Fruit fly (Drosophila melanogaster): ENCODE results near the gene dsh.

The dsh gene

dm6 chrX:11326213-11326731 lies 29.4 kb upstream of the dsh start (continued):
- peak; percentile 76 for TF ChIP-seq eg (GFP tag; IDR thresholded peaks at IDR 0.05)
- peak; percentile 65 for TF ChIP-seq vri (GFP tag; optimal IDR thresholded peaks at IDR 0.05)
- TF ChIP-seq Sox15 (GFP tag; optimal IDR thresholded peaks at IDR 0.05): peak; percentile 64
- TF ChIP-seq CG32006 (GFP tag; optimal IDR thresholded peaks at IDR 0.05): peak; percentile 84
- peak; percentile 43 for TF ChIP-seq CG7368 (GFP tag; optimal IDR thresholded peaks at IDR 0.05)
- peak; percentile 73 for TF ChIP-seq Eip75B (GFP tag; optimal IDR thresholded peaks at IDR 0.05)
- no peak for TF ChIP-seq Eip93F (GFP tag; optimal IDR thresholded peaks at IDR 0.05)
- peak; percentile 72 for TF ChIP-seq Ets96B (tag; optimal IDR thresholded peaks at IDR 0.05)
- peak; percentile 77 for TF ChIP-seq Sox14 (GFP tag; optimal IDR thresholded peaks at IDR 0.05)

dm6 chrX:11338047-11338747 lies 17.5 kb upstream of the dsh start:
- TF ChIP-seq CG11902 (GFP tag; optimal IDR thresholded peaks at IDR 0.05): peak; percentile 51
- peak; percentile 14 for TF ChIP-seq Lpt (GFP tag; optimal IDR thresholded peaks at IDR 0.05)
- no peak for TF ChIP-seq CG16779 (tag; optimal IDR thresholded peaks at IDR 0.05)
- no peak for TF ChIP-seq CG6854 (GFP tag; optimal IDR thresholded peaks at IDR 0.05)
- no peak for TF ChIP-seq CG3919 (GFP tag; optimal IDR thresholded peaks at IDR 0.05)
- TF ChIP-seq CG7368 (GFP tag; optimal IDR thresholded peaks at IDR 0.05): no peak
- no peak for TF ChIP-seq dsx (GFP tag; optimal IDR thresholded peaks at IDR 0.05; ENCODE audit: poor library complexity, severe bottlenecking)
- no peak for TF ChIP-seq dac (GFP tag; optimal IDR thresholded peaks at IDR 0.05)
- TF ChIP-seq CG15336 (GFP tag; IDR thresholded peaks at IDR 0.05): peak; percentile 64
- peak; percentile 46 for TF ChIP-seq Sox15 (GFP tag; optimal IDR thresholded peaks at IDR 0.05)
- peak; percentile 69 for TF ChIP-seq lz (GFP tag; optimal IDR thresholded peaks at IDR 0.05)
- TF ChIP-seq fkh (GFP tag; optimal IDR thresholded peaks at IDR 0.05): no peak
- no peak for TF ChIP-seq CG4318 (GFP tag; optimal IDR thresholded peaks at IDR 0.05)
- peak in 1 of 2 experiments; percentile 30 for TF ChIP-seq salr (GFP tag; optimal IDR thresholded peaks at IDR 0.05)
- peak; percentile 36 for TF ChIP-seq CG3032 (tag; optimal IDR thresholded peaks at IDR 0.05)
- peak; percentile 51 for TF ChIP-seq Ets21C (GFP tag; optimal IDR thresholded peaks at IDR 0.05)
- peak; percentile 61 for TF ChIP-seq cyc (GFP tag; optimal IDR thresholded peaks at IDR 0.05)
- TF ChIP-seq Eip75B (GFP tag; optimal IDR thresholded peaks at IDR 0.05): peak; percentile 85
- TF ChIP-seq achi (GFP tag; optimal IDR thresholded peaks at IDR 0.05): peak; percentile 71
- no peak for TF ChIP-seq CG10669 (GFP tag; optimal IDR thresholded peaks at IDR 0.05)
- TF ChIP-seq Hr38 (GFP tag; optimal IDR thresholded peaks at IDR 0.05): no peak
- no peak for TF ChIP-seq CG9139 (GFP tag; optimal IDR thresholded peaks at IDR 0.05)
- TF ChIP-seq fd59A (GFP tag; optimal IDR thresholded peaks at IDR 0.05): peak; percentile 11
- no peak for TF ChIP-seq CG6808 (GFP tag; optimal IDR thresholded peaks at IDR 0.05)
- peak; percentile 5 for TF ChIP-seq CG8319 (GFP tag; optimal IDR thresholded peaks at IDR 0.05)
- no peak for TF ChIP-seq pdm3 (GFP tag; optimal IDR thresholded peaks at IDR 0.05)
- TF ChIP-seq Hr4 (GFP tag; optimal IDR thresholded peaks at IDR 0.05): no peak
- peak; percentile 94 for TF ChIP-seq Eip78C (GFP tag)
- TF ChIP-seq vri (GFP tag; optimal IDR thresholded peaks at IDR 0.05): no peak
- TF ChIP-seq Sox14 (GFP tag; optimal IDR thresholded peaks at IDR 0.05): peak; percentile 48
- peak; percentile 81 for TF ChIP-seq esn (GFP tag; optimal IDR thresholded peaks at IDR 0.05)
- TF ChIP-seq CG8119 (GFP tag; IDR thresholded peaks at IDR 0.05): peak; percentile 48; the same call in 2 of the 3 replicates
- no peak for TF ChIP-seq Ets96B (tag; optimal IDR thresholded peaks at IDR 0.05)
- no peak for TF ChIP-seq ss (GFP tag; optimal IDR thresholded peaks at IDR 0.05)
- peak; percentile 38; the same call in 1 of the 2 replicates for TF ChIP-seq Gug (GFP tag; IDR thresholded peaks at IDR 0.05)
- TF ChIP-seq OdsH (GFP tag; optimal IDR thresholded peaks at IDR 0.05): no peak
- peak; percentile 77 for TF ChIP-seq Hr39 (GFP tag; optimal IDR thresholded peaks at IDR 0.05)
- TF ChIP-seq acj6 (GFP tag; optimal IDR thresholded peaks at IDR 0.05): no peak
- TF ChIP-seq topi (GFP tag; optimal IDR thresholded peaks at IDR 0.05): no peak
- TF ChIP-seq CG6163 (GFP tag; IDR thresholded peaks at IDR 0.05): 0 out of 3 replicates have a peak, but pooled peaks have one; percentile 30
- TF ChIP-seq Met (GFP tag; optimal IDR thresholded peaks at IDR 0.05): no peak
- TF ChIP-seq CG6276 (GFP tag; optimal IDR thresholded peaks at IDR 0.05): no peak
- TF ChIP-seq spab (GFP tag; optimal IDR thresholded peaks at IDR 0.05): no peak
- peak; percentile 28 for TF ChIP-seq Blimp-1 (GFP tag; optimal IDR thresholded peaks at IDR 0.05)
